Worm (Caenorhabditis elegans) whole organism, L4 larva: ENCODE data around the gene suex-2.

ENCODE experiments used
- D1046.2 ChIP-seq: fragments of 200-800 bp; sonication (Bioruptor generic); IDR thresholded peaks from 2 replicates; pipeline ENCODE4 v1.3.6; 2022; ENCODE audit warnings: missing genetic modification characterization, missing compliant biosample characterization
- F26F4.8 ChIP-seq: fragments of 200-800 bp; sonication (Bioruptor generic); conservative IDR thresholded peaks from 2 replicates; pipeline ENCODE4 v1.3.6; 2022; ENCODE audit warnings: missing genetic modification characterization, missing compliant biosample characterization
- F37D6.2 ChIP-seq: sonication (generic microtip); optimal IDR thresholded peaks from 2 replicates; lab custom pipeline; 2016; ENCODE audit warnings: mild to moderate bottlenecking, missing genetic modification characterization, missing compliant biosample characterization
- Y105C5A.15 ChIP-seq: fragments of 200-800 bp; sonication (Bioruptor generic); IDR thresholded peaks from 2 replicates; pipeline ENCODE4 v1.3.6; 2022; ENCODE audit warnings: missing genetic modification characterization, missing compliant biosample characterization
- Y5F2A.4 ChIP-seq: fragments of 200-800 bp; sonication (Bioruptor generic); optimal IDR thresholded peaks from 2 replicates; lab custom pipeline; 2018; ENCODE audit warnings: mild to moderate bottlenecking, missing genetic modification characterization, missing compliant biosample characterization
- aha-1 ChIP-seq: fragments of 150-350 bp; peaks from one replicate; lab custom pipeline; 2014; ENCODE audit warnings: missing biosample characterization, missing genetic modification characterization
- arid-1 ChIP-seq: fragments of 200-800 bp; sonication (Bioruptor generic); conservative IDR thresholded peaks from 2 replicates; pipeline ENCODE4 v1.3.6; 2022; ENCODE audit warnings: missing genetic modification reagents, missing genetic modification characterization, missing compliant biosample characterization
- ceh-20 ChIP-seq: fragments of 200-800 bp; sonication (Bioruptor generic); IDR thresholded peaks from 2 replicates; pipeline ENCODE4 v1.3.6; 2022; ENCODE audit warnings: missing genetic modification reagents, missing genetic modification characterization, missing compliant biosample characterization
- ceh-82 ChIP-seq: sonication (generic microtip); optimal IDR thresholded peaks from 2 replicates; lab custom pipeline; 2017; ENCODE audit warnings: missing biosample characterization, missing genetic modification characterization
- daf-12 ChIP-seq: fragments of 150-350 bp; optimal IDR thresholded peaks from 2 replicates; lab custom pipeline; 2014; ENCODE audit warnings: missing biosample characterization, missing genetic modification reagents, missing genetic modification characterization
- daf-16 ChIP-seq, 3 experiments: sonication (generic microtip); optimal IDR thresholded peaks; 2 replicates each; lab custom pipeline; 2016 to 2017; ENCODE audit warnings: missing genetic modification characterization in 3 of 3, missing genetic modification reagents in 3 of 3, mild to moderate bottlenecking in 2 of 3, missing compliant biosample characterization in 2 of 3, missing biosample characterization in 1 of 3, moderate library complexity in 1 of 3
- dmd-6 ChIP-seq: fragments of 200-800 bp; sonication (Bioruptor generic); IDR thresholded peaks from 2 replicates; pipeline ENCODE4 v1.3.6; 2022; ENCODE audit warnings: missing genetic modification reagents, missing genetic modification characterization, missing compliant biosample characterization
- dmd-8 ChIP-seq: fragments of 200-800 bp; sonication (Bioruptor generic); IDR thresholded peaks from 2 replicates; pipeline ENCODE4 v1.3.6; 2022; ENCODE audit warnings: missing genetic modification characterization, missing compliant biosample characterization
- egl-27 ChIP-seq: sonication (generic microtip); optimal IDR thresholded peaks from 3 replicates; lab custom pipeline; 2017; ENCODE audit warnings: missing biosample characterization, missing genetic modification reagents, missing genetic modification characterization
- egl-43 ChIP-seq: fragments of 200-800 bp; sonication (Bioruptor generic); IDR thresholded peaks from 2 replicates; pipeline ENCODE4 v1.3.6; 2022; ENCODE audit warnings: missing genetic modification reagents, missing genetic modification characterization, missing compliant biosample characterization
- fos-1 ChIP-seq: fragments of 150-350 bp; optimal IDR thresholded peaks from 2 replicates; lab custom pipeline; 2014; ENCODE audit warnings: missing biosample characterization, missing genetic modification characterization
- hif-1 ChIP-seq, 2 experiments: sonication (generic microtip); optimal IDR thresholded peaks; 2 replicates each; lab custom pipeline; 2016 to 2017; ENCODE audit warnings: missing compliant biosample characterization in 2 of 2, missing genetic modification characterization in 2 of 2, missing genetic modification reagents in 2 of 2, missing genotype in 2 of 2, mild to moderate bottlenecking in 1 of 2
- hlh-11 ChIP-seq: fragments of 200-800 bp; sonication (Bioruptor generic); optimal IDR thresholded peaks from 2 replicates; lab custom pipeline; 2018; ENCODE audit warnings: mild to moderate bottlenecking, missing genetic modification characterization, missing compliant biosample characterization
- hlh-30 ChIP-seq: sonication (generic microtip); optimal IDR thresholded peaks from 2 replicates; lab custom pipeline; 2017; ENCODE audit warnings: antibody characterized with exemption, mild to moderate bottlenecking, missing genetic modification characterization, missing compliant biosample characterization; ENCODE audit not compliant: insufficient read depth
- jun-1 ChIP-seq: fragments of 150-350 bp; optimal IDR thresholded peaks from 2 replicates; lab custom pipeline; 2014; ENCODE audit warnings: missing biosample characterization, missing genetic modification reagents, missing genetic modification characterization
- lin-29 ChIP-seq: fragments of 200-800 bp; sonication (Bioruptor generic); IDR thresholded peaks from 2 replicates; pipeline ENCODE4 v1.3.6; 2022; ENCODE audit warnings: missing genetic modification reagents, missing genetic modification characterization, missing compliant biosample characterization
- lin-39 ChIP-seq: fragments of 150-350 bp; optimal IDR thresholded peaks from 2 replicates; lab custom pipeline; 2014; ENCODE audit warnings: missing biosample characterization, missing genetic modification reagents, missing genetic modification characterization
- madf-5 ChIP-seq, 2 experiments: fragments of 200-800 bp; sonication (Bioruptor generic); IDR thresholded peaks; 2 replicates each; pipeline ENCODE4 v1.3.6; 2022; ENCODE audit warnings: missing compliant biosample characterization in 2 of 2, missing genetic modification characterization in 2 of 2
- nhr-11 ChIP-seq: fragments of 150-350 bp; optimal IDR thresholded peaks from 2 replicates; lab custom pipeline; 2014; ENCODE audit warnings: missing biosample characterization, missing genetic modification characterization
- nhr-25 ChIP-seq: sonication (generic microtip); optimal IDR thresholded peaks from 2 replicates; lab custom pipeline; 2017; ENCODE audit warnings: missing genetic modification characterization, mild to moderate bottlenecking, missing compliant biosample characterization, antibody characterized with exemption, moderate library complexity, borderline replicate concordance; ENCODE audit not compliant: insufficient read depth
- nhr-28 ChIP-seq: fragments of 150-350 bp; optimal IDR thresholded peaks from 2 replicates; lab custom pipeline; 2014; ENCODE audit warnings: missing biosample characterization, missing genetic modification characterization
- nhr-41 ChIP-seq: fragments of 200-800 bp; sonication (Bioruptor generic); IDR thresholded peaks from 2 replicates; pipeline ENCODE4 v1.3.6; 2022; ENCODE audit warnings: missing genetic modification reagents, missing genetic modification characterization, missing compliant biosample characterization
- php-3 ChIP-seq: fragments of 200-800 bp; sonication (Bioruptor generic); IDR thresholded peaks from 2 replicates; pipeline ENCODE4 v1.3.6; 2022; ENCODE audit warnings: missing genetic modification reagents, missing genetic modification characterization, missing compliant biosample characterization
- pqm-1 ChIP-seq: sonication (generic microtip); optimal IDR thresholded peaks from 2 replicates; lab custom pipeline; 2017; ENCODE audit warnings: missing biosample characterization, missing genetic modification characterization
- saeg-2 ChIP-seq: fragments of 200-800 bp; sonication (Bioruptor generic); IDR thresholded peaks from 2 replicates; pipeline ENCODE4 v1.3.6; 2022; ENCODE audit warnings: missing genetic modification reagents, missing genetic modification characterization, missing compliant biosample characterization
- skn-1 ChIP-seq: fragments of 150-350 bp; optimal IDR thresholded peaks from 2 replicates; lab custom pipeline; 2014; ENCODE audit warnings: missing biosample characterization, missing genetic modification characterization
- snpc-1.2 ChIP-seq: fragments of 200-800 bp; sonication (Bioruptor generic); IDR thresholded peaks from 2 replicates; pipeline ENCODE4 v1.3.6; 2022; ENCODE audit warnings: missing genetic modification reagents, missing genetic modification characterization, missing compliant biosample characterization
- tag-97 ChIP-seq: fragments of 200-800 bp; sonication (Bioruptor generic); IDR thresholded peaks from 2 replicates; pipeline ENCODE4 v1.3.6; 2022; ENCODE audit warnings: missing genetic modification characterization, missing compliant biosample characterization
- tra-1 ChIP-seq: fragments of 200-800 bp; sonication (Bioruptor generic); IDR thresholded peaks from 2 replicates; pipeline ENCODE4 v1.3.6; 2022; ENCODE audit warnings: missing genetic modification reagents, missing genetic modification characterization, missing compliant biosample characterization
- unc-62 ChIP-seq, 3 experiments: fragments of 150-350 bp in 1 of 3; sonication (generic microtip); optimal IDR thresholded peaks in 2 of 3; peaks in 1 of 3; 1 replicate in 1 of 3; 2 replicates in 2 of 3; lab custom pipeline; 2014 to 2017; ENCODE audit warnings: missing biosample characterization in 3 of 3, missing genetic modification characterization in 3 of 3, missing genetic modification reagents in 3 of 3, missing genotype in 1 of 3
- zag-1 ChIP-seq: fragments of 150-350 bp; optimal IDR thresholded peaks from 2 replicates; lab custom pipeline; 2014; ENCODE audit warnings: missing biosample characterization, missing genetic modification characterization
- ztf-7 ChIP-seq: fragments of 150-350 bp; optimal IDR thresholded peaks from 2 replicates; lab custom pipeline; 2014; ENCODE audit warnings: missing biosample characterization, missing genetic modification characterization

suex-2 gene

ce11 chrIV:8973249-8973958 lies 5.3 kb downstream of the suex-2 start, which contains the start of gene C53B4.3 (continued):
- TF ChIP-seq nhr-25 (tag; lab: Kevin White, UChicago) (peak; percentile 64), tag-97 (GFP tag; lab: Robert Waterston, UW) (no peak), nhr-41 (GFP tag; lab: Robert Waterston, UW) (no peak), nhr-11 (tag; lab: Kevin White, UChicago) (no peak), daf-16 (GFP tag; optimal IDR thresholded peaks at IDR 0.05; lab: Kevin White, UChicago) (no peak), daf-16 (tag; optimal IDR thresholded peaks at IDR 0.05; lab: Kevin White, UChicago) (peak; percentile 42), ztf-7 (tag; lab: Kevin White, UChicago) (peak; percentile 29), nhr-28 (tag; lab: Kevin White, UChicago) (peak; percentile 75)
- TF ChIP-seq, all 104 proteins: peak for 31

ce11 chrIV:8974543-8975330 lies 6.6 kb downstream of the suex-2 start:
- TF ChIP-seq aha-1 (tag; lab: Kevin White, UChicago): peak; percentile 58
- TF ChIP-seq nhr-11 (tag; lab: Kevin White, UChicago): peak; percentile 61
- peak in 1 of 2 experiments; percentile 24 for TF ChIP-seq daf-16 (GFP tag; optimal IDR thresholded peaks at IDR 0.05; lab: Kevin White, UChicago)
- TF ChIP-seq daf-16 (tag; optimal IDR thresholded peaks at IDR 0.05; lab: Kevin White, UChicago): no peak
- peak; percentile 25 for TF ChIP-seq hlh-11 (tag; lab: Kevin White, UChicago)
- TF ChIP-seq hlh-30 (tag; lab: Kevin White, UChicago): peak; percentile 14
- TF ChIP-seq lin-29 (GFP tag; lab: Robert Waterston, UW): no peak
- TF ChIP-seq unc-62 (GFP tag; optimal IDR thresholded peaks at IDR 0.05 in 1 of 2; lab: Kevin White, UChicago): no peak
- no peak for TF ChIP-seq unc-62 (tag; optimal IDR thresholded peaks at IDR 0.05; lab: Kevin White, UChicago)
- no peak for TF ChIP-seq F37D6.2 (tag; lab: Kevin White, UChicago)

- TF ChIP-seq egl-43 (no peak), tra-1 (GFP tag; lab: Robert Waterston, UW) (no peak), lin-39 (tag; lab: Kevin White, UChicago) (no peak), hif-1 (tag; optimal IDR thresholded peaks at IDR 0.05; lab: Kevin White, UChicago) (no peak), madf-5 (GFP tag; IDR thresholded peaks at IDR 0.05; lab: Robert Waterston, UW) (no peak), fos-1 (no peak), D1046.2 (no peak), tag-97 (GFP tag; lab: Robert Waterston, UW) (no peak), F26F4.8 (GFP tag; lab: Robert Waterston, UW) (no peak), Y5F2A.4 (GFP tag; lab: Kevin White, UChicago) (no peak), nhr-28 (tag; lab: Kevin White, UChicago) (no peak), egl-27 (tag; lab: Kevin White, UChicago) (no peak), jun-1 (tag; lab: Kevin White, UChicago) (no peak), pqm-1 (tag; lab: Kevin White, UChicago) (no peak), saeg-2 (GFP tag; lab: Robert Waterston, UW) (no peak), zag-1 (no peak)
Measured at ce11 chrIV:8975331-8975625, 7.2 kb downstream of the suex-2 start, which contains the start of gene pdzd-8. TSS of gene pdzd-8 (plus strand) at chrIV:8975526.

- TF ChIP-seq lin-39 (tag; lab: Kevin White, UChicago) (no peak), ceh-20 (GFP tag; lab: Robert Waterston, UW) (no peak), aha-1 (tag; lab: Kevin White, UChicago) (peak; percentile 66), nhr-11 (tag; lab: Kevin White, UChicago) (peak; percentile 56), pqm-1 (tag; lab: Kevin White, UChicago) (no peak), ceh-82 (tag; lab: Kevin White, UChicago) (no peak), F37D6.2 (tag; lab: Kevin White, UChicago) (no peak), php-3 (GFP tag; lab: Robert Waterston, UW) (0 out of 2 replicates have a peak, but pooled peaks have one; percentile 31), Y105C5A.15 (GFP tag; lab: Robert Waterston, UW) (no peak), arid-1 (GFP tag; lab: Robert Waterston, UW) (no peak), dmd-6 (GFP tag; lab: Robert Waterston, UW) (no peak), daf-12 (no peak), unc-62 (GFP tag; optimal IDR thresholded peaks at IDR 0.05 in 1 of 2; lab: Kevin White, UChicago) (no peak), unc-62 (tag; optimal IDR thresholded peaks at IDR 0.05; lab: Kevin White, UChicago) (no peak), snpc-1.2 (GFP tag; lab: Robert Waterston, UW) (no peak), dmd-8 (GFP tag; lab: Robert Waterston, UW) (no peak), skn-1 (tag; lab: Kevin White, UChicago) (no peak)
Measured at ce11 chrIV:8978047-8978446, 10.0 kb downstream of the suex-2 start.
